Fruit fly (Drosophila melanogaster): ENCODE measurements around the gene CG32266.

CG32266 gene

dm6 chr3L:3786344-3787076 lies 4.1 kb upstream of the CG32266 start (continued):
- TF ChIP-seq CG43689 (GFP tag; IDR thresholded peaks at IDR 0.05) (no peak), grau (tag; optimal IDR thresholded peaks at IDR 0.05) (peak; percentile 94), sc (optimal IDR thresholded peaks at IDR 0.05) (no peak), sc (GFP tag; optimal IDR thresholded peaks at IDR 0.05) (no peak), unc-4 (GFP tag; IDR thresholded peaks at IDR 0.05; ENCODE audit: partially characterized antibody) (no peak), CG4707 (GFP tag; optimal IDR thresholded peaks at IDR 0.05) (no peak), CG2120 (GFP tag; optimal IDR thresholded peaks at IDR 0.05) (peak; percentile 30), Dek (tag; optimal IDR thresholded peaks at IDR 0.05) (peak; percentile 3), eve (GFP tag; optimal IDR thresholded peaks at IDR 0.05) (peak in 1 of 2 experiments; percentile 66), Pdp1 (GFP tag; optimal IDR thresholded peaks at IDR 0.05) (peak in 1 of 2 experiments; percentile 8), Dbx (GFP tag; IDR thresholded peaks at IDR 0.05) (peak; percentile 42; the same call in 1 of the 3 replicates), al (GFP tag; IDR thresholded peaks at IDR 0.05) (peak; percentile 49; the same call in 1 of the 2 replicates), bowl (GFP tag; IDR thresholded peaks at IDR 0.05) (no peak), HLH3B (GFP tag; IDR thresholded peaks at IDR 0.05) (peak; percentile 62; the same call in 1 of the 2 replicates), CG7745 (tag; optimal IDR thresholded peaks at IDR 0.05) (no peak), dysf (GFP tag; IDR thresholded peaks at IDR 0.05) (peak; percentile 59; the same call in 2 of the 3 replicates), CG18764 (GFP tag; optimal IDR thresholded peaks at IDR 0.05) (no peak), CG15514 (GFP tag; optimal IDR thresholded peaks at IDR 0.05) (no peak), usp (GFP tag; optimal IDR thresholded peaks at IDR 0.05) (no peak), CG31388 (GFP tag; optimal IDR thresholded peaks at IDR 0.05) (no peak), CG33557 (GFP tag; optimal IDR thresholded peaks at IDR 0.05) (no peak), salm (tag; optimal IDR thresholded peaks at IDR 0.05) (peak; percentile 57), CG3281 (GFP tag; optimal IDR thresholded peaks at IDR 0.05) (no peak), HmgZ (tag; optimal IDR thresholded peaks at IDR 0.05) (no peak), CG4360 (GFP tag; IDR thresholded peaks at IDR 0.05) (no peak), shn (GFP tag; optimal IDR thresholded peaks at IDR 0.05) (no peak), chm (GFP tag; IDR thresholded peaks at IDR 0.05) (no peak), CG31224 (GFP tag; IDR thresholded peaks at IDR 0.05) (no peak), CG17829 (tag; optimal IDR thresholded peaks at IDR 0.05) (peak; percentile 50), hkb (optimal IDR thresholded peaks at IDR 0.05) (no peak), hkb (GFP tag; IDR thresholded peaks at IDR 0.05) (peak; percentile 63), sisA (GFP tag; IDR thresholded peaks at IDR 0.05) (peak; percentile 65; the same call in 1 of the 2 replicates), D (optimal IDR thresholded peaks at IDR 0.05) (no peak), D (GFP tag; optimal IDR thresholded peaks at IDR 0.05) (no peak), E2f2 (GFP tag; IDR thresholded peaks at IDR 0.05) (no peak; the same call in 1 of the 2 replicates), CG10274 (GFP tag; optimal IDR thresholded peaks at IDR 0.05) (no peak), Ptx1 (GFP tag; IDR thresholded peaks at IDR 0.05) (peak; percentile 74), CG12155 (GFP tag; optimal IDR thresholded peaks at IDR 0.05) (peak; percentile 49), Bdp1 (GFP tag; optimal IDR thresholded peaks at IDR 0.05) (no peak), CG10462 (GFP tag; optimal IDR thresholded peaks at IDR 0.05) (no peak), Hr78 (GFP tag; optimal IDR thresholded peaks at IDR 0.05) (no peak), ab (GFP tag; optimal IDR thresholded peaks at IDR 0.05) (no peak), CG7928 (GFP tag; optimal IDR thresholded peaks at IDR 0.05) (no peak), CG34422 (GFP tag; IDR thresholded peaks at IDR 0.05) (0 out of 3 replicates have a peak, but pooled peaks have one; percentile 45), Elba2 (GFP tag; optimal IDR thresholded peaks at IDR 0.05) (no peak), fd96Cb (tag; optimal IDR thresholded peaks at IDR 0.05) (peak; percentile 4), CG11456 (GFP tag; IDR thresholded peaks at IDR 0.05) (no peak), Sry-δ (GFP tag; optimal IDR thresholded peaks at IDR 0.05) (no peak), H15 (GFP tag; IDR thresholded peaks at IDR 0.05) (0 out of 3 replicates have a peak, but pooled peaks have one; percentile 19), Doc3 (GFP tag; IDR thresholded peaks at IDR 0.05; ENCODE audit: partially characterized antibody) (no peak), chn (GFP tag; optimal IDR thresholded peaks at IDR 0.05) (no peak)

All from whole organism, embryonic.